Worm (Caenorhabditis elegans): ENCODE results near the gene nspd-4.

DNA sequence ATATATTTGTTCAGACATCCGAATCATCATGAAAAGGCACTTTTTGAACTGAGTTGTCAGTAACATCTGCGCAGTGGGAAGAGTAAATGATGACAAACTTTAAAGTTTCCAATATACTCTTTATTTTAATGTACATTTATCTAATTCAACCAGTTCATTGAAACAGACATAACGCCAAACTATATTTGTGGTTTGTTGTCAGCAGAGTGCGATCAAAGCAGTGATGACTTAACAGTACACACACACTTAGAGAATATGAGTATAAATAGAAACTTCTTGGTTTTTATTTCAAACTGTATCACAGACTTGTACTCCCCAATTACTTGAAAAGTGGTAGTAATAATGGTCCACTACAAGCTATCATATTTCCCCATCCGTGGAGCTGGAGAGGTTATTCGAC, 41.0 kb downstream of the nspd-4 start, which contains the start of gene gst-8:
- no peak for TF ChIP-seq swsn-7 (tag; optimal IDR thresholded peaks at IDR 0.05)
- TF ChIP-seq zip-4 (GFP tag; optimal IDR thresholded peaks at IDR 0.05), result no peak
